Worm (Caenorhabditis elegans): ENCODE data around the gene snap-29.

DNA sequence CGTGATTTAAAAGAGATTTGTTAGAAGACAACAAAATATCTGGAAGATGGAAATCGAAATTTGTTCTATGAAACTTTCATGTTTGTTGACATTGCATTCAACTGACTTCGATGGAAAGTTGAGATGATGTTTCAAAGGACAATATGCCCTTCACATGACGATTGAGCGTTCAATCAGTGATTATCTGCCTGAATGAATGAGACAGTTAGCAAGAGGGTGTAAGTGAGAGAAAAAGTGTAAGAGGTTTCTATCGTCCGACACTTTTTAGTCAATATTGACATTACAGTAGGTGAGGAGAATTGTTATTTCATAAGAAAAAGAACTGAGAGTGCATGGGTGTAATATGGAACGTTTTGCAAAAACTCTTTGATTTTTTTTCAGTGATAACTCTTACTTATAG is 42.8 kb upstream of the snap-29 start:
- no peak for TF ChIP-seq ceh-36 (tag; optimal IDR thresholded peaks at IDR 0.05)
- no peak for TF ChIP-seq ceh-13 (GFP tag; optimal IDR thresholded peaks at IDR 0.05)
- TF ChIP-seq hnd-1 (tag; optimal IDR thresholded peaks at IDR 0.05) = no peak
- no peak for TF ChIP-seq tbx-11 (GFP tag; IDR thresholded peaks at IDR 0.05)
- no peak for TF ChIP-seq tbx-37 (GFP tag; conservative IDR thresholded peaks at IDR 0.05)
- TF ChIP-seq B0310.2 (tag; optimal IDR thresholded peaks at IDR 0.05) = no peak
- TF ChIP-seq F13C5.2 (tag; optimal IDR thresholded peaks at IDR 0.05) = no peak
- TF ChIP-seq ama-1 (optimal IDR thresholded peaks at IDR 0.05) = no peak
- no peak for TF ChIP-seq tra-4 (tag; optimal IDR thresholded peaks at IDR 0.05)
- TF ChIP-seq ets-7 (tag; optimal IDR thresholded peaks at IDR 0.05) = no peak
- no peak for TF ChIP-seq flt-1 (GFP tag; IDR thresholded peaks at IDR 0.05)
- no peak for TF ChIP-seq pes-1 (GFP tag; IDR thresholded peaks at IDR 0.05)
- TF ChIP-seq hmbx-1 (tag; optimal IDR thresholded peaks at IDR 0.05) = no peak
- TF ChIP-seq hmg-4 (GFP tag; optimal IDR thresholded peaks at IDR 0.05) = no peak
